Worm (Caenorhabditis elegans) whole organism, late embryonic: ENCODE measurements around the gene rpl-37.

ENCODE experiments used
- C08G9.2 ChIP-seq: sonication (generic microtip); optimal IDR thresholded peaks from 2 replicates; lab custom pipeline; 2016; ENCODE audit warnings: mild to moderate bottlenecking, missing genetic modification characterization, moderate library complexity, missing compliant biosample characterization
- K02D7.2 ChIP-seq: sonication (generic microtip); optimal IDR thresholded peaks from 2 replicates; lab custom pipeline; 2017; ENCODE audit warnings: mild to moderate bottlenecking, missing genetic modification characterization, missing compliant biosample characterization
- T23F11.4 ChIP-seq: fragments of 200-800 bp; sonication (Bioruptor generic); optimal IDR thresholded peaks from 2 replicates; lab custom pipeline; 2018; ENCODE audit warnings: mild to moderate bottlenecking, missing genetic modification characterization, missing compliant biosample characterization
- Y22D7AL.16 ChIP-seq: sonication (generic microtip); optimal IDR thresholded peaks from 2 replicates; lab custom pipeline; 2016; ENCODE audit warnings: missing genetic modification characterization, missing compliant biosample characterization
- ama-1 ChIP-seq: fragments of 150-350 bp; optimal IDR thresholded peaks from 2 replicates; lab custom pipeline; 2014
- ceh-14 ChIP-seq: sonication (generic microtip); optimal IDR thresholded peaks from 2 replicates; lab custom pipeline; 2016; ENCODE audit warnings: missing genotype, missing genetic modification characterization, missing compliant biosample characterization
- ceh-18 ChIP-seq: sonication (generic microtip); optimal IDR thresholded peaks from 2 replicates; lab custom pipeline; 2016; ENCODE audit warnings: missing genetic modification characterization, missing compliant biosample characterization
- ceh-2 ChIP-seq: sonication (generic microtip); optimal IDR thresholded peaks from 2 replicates; lab custom pipeline; 2016; ENCODE audit warnings: missing genotype, missing genetic modification characterization, missing compliant biosample characterization
- ceh-22 ChIP-seq: sonication (generic microtip); optimal IDR thresholded peaks from 2 replicates; lab custom pipeline; 2017; ENCODE audit warnings: missing biosample characterization, missing genetic modification characterization
- ceh-31 ChIP-seq: sonication (generic microtip); optimal IDR thresholded peaks from 2 replicates; lab custom pipeline; 2016; ENCODE audit warnings: missing genetic modification characterization, missing compliant biosample characterization
- ceh-34 ChIP-seq: sonication (generic microtip); optimal IDR thresholded peaks from 2 replicates; lab custom pipeline; 2016; ENCODE audit warnings: mild to moderate bottlenecking, missing genetic modification characterization, missing compliant biosample characterization
- ceh-48 ChIP-seq: sonication (generic microtip); optimal IDR thresholded peaks from 2 replicates; lab custom pipeline; 2016; ENCODE audit warnings: missing genetic modification characterization, inconsistent platforms, missing compliant biosample characterization
- dmd-4 ChIP-seq: sonication (generic microtip); optimal IDR thresholded peaks from 2 replicates; lab custom pipeline; 2016; ENCODE audit warnings: borderline replicate concordance, missing genetic modification characterization, missing compliant biosample characterization
- dve-1 ChIP-seq: sonication (generic microtip); optimal IDR thresholded peaks from 2 replicates; lab custom pipeline; 2017; ENCODE audit warnings: antibody characterized with exemption, mild to moderate bottlenecking, missing genetic modification characterization, missing compliant biosample characterization
- elt-2 ChIP-seq: sonication (generic microtip); optimal IDR thresholded peaks from 2 replicates; lab custom pipeline; 2016; ENCODE audit warnings: missing genetic modification reagents, missing genetic modification characterization, missing compliant biosample characterization
- ets-4 ChIP-seq: sonication (generic microtip); optimal IDR thresholded peaks from 2 replicates; lab custom pipeline; 2016; ENCODE audit warnings: missing genetic modification characterization, missing compliant biosample characterization
- fkh-10 ChIP-seq: fragments of 150-350 bp; optimal IDR thresholded peaks from 2 replicates; lab custom pipeline; 2014; ENCODE audit warnings: missing biosample characterization, missing genetic modification reagents, missing genetic modification characterization
- gmeb-2 ChIP-seq: sonication (generic microtip); optimal IDR thresholded peaks from 2 replicates; lab custom pipeline; 2016; ENCODE audit warnings: missing genetic modification characterization, inconsistent platforms, missing compliant biosample characterization
- hlh-13 ChIP-seq: fragments of 200-800 bp; sonication (Bioruptor generic); optimal IDR thresholded peaks from 2 replicates; lab custom pipeline; 2018; ENCODE audit warnings: mild to moderate bottlenecking, missing genetic modification characterization, missing compliant biosample characterization
- hlh-30 ChIP-seq: sonication (generic microtip); optimal IDR thresholded peaks from 2 replicates; lab custom pipeline; 2017; ENCODE audit warnings: antibody characterized with exemption, missing genetic modification characterization, missing compliant biosample characterization; ENCODE audit not compliant: insufficient read depth
- hlh-6 ChIP-seq: sonication (generic microtip); optimal IDR thresholded peaks from 2 replicates; lab custom pipeline; 2016; ENCODE audit warnings: missing genotype, missing genetic modification characterization, missing compliant biosample characterization
- hlh-8 ChIP-seq: sonication (generic microtip); optimal IDR thresholded peaks from 2 replicates; lab custom pipeline; 2016; ENCODE audit warnings: missing genotype, missing genetic modification characterization, missing compliant biosample characterization
- lim-6 ChIP-seq: sonication (generic microtip); optimal IDR thresholded peaks from 2 replicates; lab custom pipeline; 2016; ENCODE audit warnings: missing genetic modification characterization, missing compliant biosample characterization
- nfya-1 ChIP-seq: sonication (generic microtip); optimal IDR thresholded peaks from 2 replicates; lab custom pipeline; 2017; ENCODE audit warnings: missing genetic modification characterization, mild to moderate bottlenecking, missing compliant biosample characterization, antibody characterized with exemption, moderate library complexity
- nhr-11 ChIP-seq: fragments of 150-350 bp; optimal IDR thresholded peaks from 2 replicates; lab custom pipeline; 2014; ENCODE audit warnings: missing biosample characterization, missing genetic modification characterization
- odd-2 ChIP-seq: sonication (generic microtip); optimal IDR thresholded peaks from 2 replicates; lab custom pipeline; 2017; ENCODE audit warnings: antibody characterized with exemption, mild to moderate bottlenecking, missing genetic modification characterization, missing compliant biosample characterization
- pag-3 ChIP-seq: sonication (generic microtip); optimal IDR thresholded peaks from 2 replicates; lab custom pipeline; 2016; ENCODE audit warnings: missing compliant biosample characterization, missing genetic modification characterization, borderline replicate concordance
- pax-1 ChIP-seq: fragments of 150-350 bp; optimal IDR thresholded peaks from 2 replicates; lab custom pipeline; 2014; ENCODE audit warnings: missing biosample characterization, missing genetic modification characterization
- pha-2 ChIP-seq: sonication (generic microtip); optimal IDR thresholded peaks from 2 replicates; lab custom pipeline; 2017; ENCODE audit warnings: mild to moderate bottlenecking, missing genetic modification characterization, missing compliant biosample characterization
- pqm-1 ChIP-seq: sonication (generic microtip); optimal IDR thresholded peaks from 2 replicates; lab custom pipeline; 2016; ENCODE audit warnings: missing genetic modification characterization, missing compliant biosample characterization
- ref-2 ChIP-seq: sonication (generic microtip); optimal IDR thresholded peaks from 2 replicates; lab custom pipeline; 2016; ENCODE audit warnings: missing genetic modification characterization, missing compliant biosample characterization
- rnt-1 ChIP-seq: sonication (generic microtip); optimal IDR thresholded peaks from 2 replicates; lab custom pipeline; 2016; ENCODE audit warnings: missing genetic modification characterization, missing compliant biosample characterization
- sdc-2 ChIP-seq: sonication (generic microtip); optimal IDR thresholded peaks from 2 replicates; lab custom pipeline; 2016; ENCODE audit warnings: missing genotype, missing genetic modification characterization, missing compliant biosample characterization
- tbx-2 ChIP-seq: sonication (generic microtip); optimal IDR thresholded peaks from 2 replicates; lab custom pipeline; 2016; ENCODE audit warnings: missing genetic modification characterization, missing compliant biosample characterization
- tbx-7 ChIP-seq: sonication (generic microtip); optimal IDR thresholded peaks from 2 replicates; lab custom pipeline; 2016; ENCODE audit warnings: missing genotype, missing genetic modification characterization, missing compliant biosample characterization
- ttx-3 ChIP-seq: sonication (generic microtip); optimal IDR thresholded peaks from 2 replicates; lab custom pipeline; 2016; ENCODE audit warnings: missing genetic modification reagents, missing genetic modification characterization, missing compliant biosample characterization
- unc-42 ChIP-seq: sonication (generic microtip); optimal IDR thresholded peaks from 2 replicates; lab custom pipeline; 2016; ENCODE audit warnings: missing genotype, missing genetic modification characterization, missing compliant biosample characterization
- unc-55 ChIP-seq: sonication (generic microtip); optimal IDR thresholded peaks from 2 replicates; lab custom pipeline; 2017; ENCODE audit warnings: missing biosample characterization, missing genetic modification reagents, missing genetic modification characterization
- ztf-16 ChIP-seq: sonication (generic microtip); optimal IDR thresholded peaks from 2 replicates; lab custom pipeline; 2017; ENCODE audit warnings: missing genetic modification characterization, missing compliant biosample characterization

rpl-37 gene

DNA sequence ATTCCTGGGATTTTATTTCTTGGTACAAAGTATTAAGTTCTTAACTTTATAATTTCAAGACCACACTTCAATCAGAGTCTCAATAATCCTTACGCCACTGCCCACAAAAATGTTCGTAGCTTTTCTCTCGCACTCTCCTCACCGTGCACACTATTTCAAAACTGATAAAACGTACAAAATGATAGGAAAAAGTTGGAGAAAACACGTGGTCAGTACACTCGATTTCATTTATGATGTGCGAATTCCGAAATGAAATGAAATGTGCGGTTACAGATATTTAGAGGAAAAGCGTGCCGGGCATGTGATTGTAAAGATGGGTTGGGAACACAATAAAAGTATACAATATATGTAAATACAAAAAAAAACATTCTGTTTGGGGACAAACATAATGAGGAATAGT, 8.0 kb upstream of the rpl-37 start:
- TF ChIP-seq elt-2 (tag; lab: Kevin White, UChicago) (peak; percentile 23), ceh-14 (tag; lab: Kevin White, UChicago) (no peak)

DNA sequence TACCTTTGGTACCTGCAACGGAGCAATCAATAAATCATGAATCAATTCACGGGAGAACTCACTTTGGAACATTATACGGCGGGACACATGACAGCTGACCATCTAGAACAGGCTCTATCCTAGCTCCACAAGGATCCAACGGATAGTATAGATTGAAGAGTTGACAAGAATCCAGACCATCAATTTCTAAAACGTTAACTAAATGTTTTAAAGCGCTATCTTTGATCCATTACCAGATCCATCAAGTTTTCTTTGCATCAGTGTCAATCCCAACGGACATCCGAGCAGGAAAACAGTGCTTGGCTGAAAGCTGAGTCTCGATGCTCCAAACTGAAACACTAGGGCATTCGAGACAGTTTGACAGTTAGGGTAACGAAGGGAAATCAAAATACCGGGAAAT, 5.1 kb upstream of the rpl-37 start:
- TF ChIP-seq ceh-14 (tag; lab: Kevin White, UChicago) = no peak
- no peak for TF ChIP-seq dmd-4 (tag; lab: Kevin White, UChicago)
- TF ChIP-seq sdc-2 (tag; lab: Kevin White, UChicago) = no peak
- TF ChIP-seq gmeb-2 = no peak

DNA sequence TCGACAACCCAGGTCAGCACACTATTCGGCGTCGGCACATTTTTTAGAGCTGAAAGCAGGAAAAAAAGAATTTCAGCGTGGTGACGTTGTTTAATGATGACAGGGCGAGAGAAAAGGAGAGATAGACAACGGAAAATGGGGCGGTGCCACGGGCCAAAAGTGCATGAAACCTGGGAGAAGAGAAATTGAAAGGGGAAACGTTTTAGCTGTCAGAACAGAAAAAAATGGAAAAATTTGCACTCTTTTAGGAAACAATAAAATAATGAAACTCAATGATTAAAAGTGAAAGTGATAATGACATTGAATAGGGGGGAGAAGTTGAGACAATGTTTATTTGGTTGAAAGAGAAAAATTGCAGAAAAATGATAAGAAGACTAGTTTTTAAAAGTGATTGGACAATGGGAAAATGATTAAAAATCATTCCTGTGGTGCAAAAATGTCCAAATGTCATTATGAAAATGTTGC, 1.3 kb downstream of the rpl-37 start, which contains the start of gene pitp-1:
Gene pitp-1, minus strand, starts transcription at position 51 of the 465 bp plus-strand sequence.
- no peak for TF ChIP-seq tbx-7 (tag; lab: Kevin White, UChicago)
- TF ChIP-seq T23F11.4 = no peak
- no peak for TF ChIP-seq odd-2 (tag; lab: Kevin White, UChicago)

DNA sequence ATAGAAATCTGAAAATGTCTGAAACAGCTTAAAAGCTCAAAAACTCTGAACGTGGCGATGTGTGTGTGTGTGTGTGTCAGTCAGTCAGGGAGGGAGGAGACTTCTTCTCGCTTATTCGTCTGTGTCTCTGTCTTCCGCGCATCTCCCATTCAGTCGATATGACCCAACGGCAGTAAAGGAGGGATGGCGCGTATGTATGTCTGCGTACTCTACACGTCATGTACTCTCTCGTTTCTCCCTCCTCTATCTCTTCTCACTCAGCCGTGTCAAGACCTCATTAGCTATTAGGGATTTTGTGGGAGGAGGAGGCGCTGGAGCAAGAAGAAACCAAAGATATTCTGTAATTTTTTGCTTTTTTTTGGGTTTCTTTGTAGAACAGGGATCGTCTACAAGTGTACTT, 3.6 kb downstream of the rpl-37 start:
- TF ChIP-seq nfya-1 (tag; lab: Kevin White, UChicago) (peak; percentile 82), pag-3 (tag; lab: Kevin White, UChicago) (no peak), hlh-8 (tag; lab: Kevin White, UChicago) (no peak), Y22D7AL.16 (tag; lab: Kevin White, UChicago) (no peak), unc-55 (peak; percentile 87), hlh-30 (tag; lab: Kevin White, UChicago) (peak; percentile 63), C08G9.2 (no peak), ceh-22 (no peak), ceh-48 (tag; lab: Kevin White, UChicago) (peak; percentile 72), ztf-16 (tag; lab: Kevin White, UChicago) (no peak), ceh-34 (tag; lab: Kevin White, UChicago) (peak; percentile 21), ref-2 (tag; lab: Kevin White, UChicago) (peak; percentile 68), unc-42 (peak; percentile 68), hlh-6 (tag; lab: Kevin White, UChicago) (no peak), rnt-1 (tag; lab: Kevin White, UChicago) (peak; percentile 35), ceh-2 (tag; lab: Kevin White, UChicago) (no peak), pax-1 (tag; lab: Kevin White, UChicago) (peak; percentile 61), ceh-18 (tag; lab: Kevin White, UChicago) (peak; percentile 20), ceh-31 (tag; lab: Kevin White, UChicago) (peak; percentile 87), ttx-3 (no peak), lim-6 (tag; lab: Kevin White, UChicago) (no peak), ama-1 (lab: Kevin White, UChicago) (no peak), nhr-11 (tag; lab: Kevin White, UChicago) (no peak), pha-2 (no peak), pqm-1 (no peak), dve-1 (peak; percentile 4), fkh-10 (no peak), tbx-2 (peak; percentile 69)

DNA sequence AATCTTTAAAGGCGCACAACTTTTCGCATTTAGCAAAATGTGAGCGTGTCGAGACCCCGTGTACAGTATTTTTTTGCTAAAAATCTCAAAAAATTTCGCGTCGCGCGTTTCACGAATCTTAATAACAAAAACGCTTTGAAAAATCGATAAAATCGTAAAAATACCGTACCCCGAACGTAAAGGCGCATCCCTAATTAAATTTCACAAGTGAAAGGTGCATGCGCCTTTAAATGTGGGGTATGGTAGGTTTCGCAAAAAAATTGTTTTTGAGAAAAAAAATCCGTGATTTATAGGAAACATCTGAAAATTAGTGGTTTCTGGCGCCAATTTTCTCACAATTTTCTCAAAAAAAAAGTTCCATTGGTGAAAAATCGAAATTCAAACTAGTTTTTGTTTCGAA, 5.7 kb downstream of the rpl-37 start:
- TF ChIP-seq K02D7.2 (tag; lab: Kevin White, UChicago) (no peak), ets-4 (tag; lab: Kevin White, UChicago) (no peak), nfya-1 (tag; lab: Kevin White, UChicago) (no peak), ttx-3 (no peak), hlh-13 (GFP tag; lab: Kevin White, UChicago) (no peak), sdc-2 (tag; lab: Kevin White, UChicago) (no peak)
